Worm (Caenorhabditis elegans) whole organism, L2 larva: ENCODE measurements around the gene K12H6.8.

Experiments
- C34F6.9 ChIP-seq: fragments of 150-350 bp; optimal IDR thresholded peaks from 2 replicates; lab custom pipeline; 2014; ENCODE audit warnings: missing biosample characterization, missing genetic modification characterization
- R02D3.7 ChIP-seq: fragments of 150-350 bp; optimal IDR thresholded peaks from 2 replicates; lab custom pipeline; 2014; ENCODE audit warnings: missing biosample characterization, missing genetic modification characterization
- Y55F3AM.14 ChIP-seq: fragments of 200-800 bp; sonication (Bioruptor generic); optimal IDR thresholded peaks from 2 replicates; lab custom pipeline; 2018; ENCODE audit warnings: mild to moderate bottlenecking, missing genetic modification characterization, missing compliant biosample characterization
- ZK546.5 ChIP-seq: sonication (generic microtip); optimal IDR thresholded peaks from 2 replicates; lab custom pipeline; 2017; ENCODE audit warnings: missing biosample characterization, missing genetic modification characterization
- alr-1 ChIP-seq: fragments of 150-350 bp; optimal IDR thresholded peaks from 2 replicates; lab custom pipeline; 2014; ENCODE audit warnings: missing biosample characterization, missing genetic modification characterization
- aly-2 ChIP-seq: fragments of 150-350 bp; optimal IDR thresholded peaks from 2 replicates; lab custom pipeline; 2014; ENCODE audit warnings: missing biosample characterization, missing genetic modification characterization
- ama-1 ChIP-seq: fragments of 150-350 bp; optimal IDR thresholded peaks from 2 replicates; lab custom pipeline; 2018; ENCODE audit warnings: inconsistent platforms
- ceh-16 ChIP-seq: fragments of 150-350 bp; optimal IDR thresholded peaks from 2 replicates; lab custom pipeline; 2014; ENCODE audit warnings: missing biosample characterization, missing genetic modification characterization
- crh-2 ChIP-seq: sonication (generic microtip); optimal IDR thresholded peaks from 2 replicates; lab custom pipeline; 2017; ENCODE audit warnings: missing biosample characterization, missing genetic modification characterization
- dmd-4 ChIP-seq: sonication (generic microtip); optimal IDR thresholded peaks from 2 replicates; lab custom pipeline; 2017; ENCODE audit warnings: missing biosample characterization, missing genetic modification characterization
- egl-27 ChIP-seq: sonication (generic microtip); optimal IDR thresholded peaks from 3 replicates; lab custom pipeline; 2017; ENCODE audit warnings: missing biosample characterization, missing genetic modification reagents, missing genetic modification characterization
- elt-1 ChIP-seq: fragments of 150-350 bp; optimal IDR thresholded peaks from 2 replicates; lab custom pipeline; 2014; ENCODE audit warnings: missing biosample characterization, missing genetic modification characterization
- elt-3 ChIP-seq: sonication (generic microtip); optimal IDR thresholded peaks from 2 replicates; lab custom pipeline; 2017; ENCODE audit warnings: missing biosample characterization, missing genetic modification characterization
- fos-1 ChIP-seq: fragments of 150-350 bp; optimal IDR thresholded peaks from 2 replicates; lab custom pipeline; 2014; ENCODE audit warnings: missing biosample characterization, missing genetic modification characterization
- gmeb-1 ChIP-seq: fragments of 150-350 bp; optimal IDR thresholded peaks from 2 replicates; lab custom pipeline; 2014; ENCODE audit warnings: missing biosample characterization, missing genetic modification characterization
- lin-11 ChIP-seq: fragments of 150-350 bp; sonication (generic microtip); optimal IDR thresholded peaks from 2 replicates; lab custom pipeline; 2014; ENCODE audit warnings: missing biosample characterization, missing genetic modification characterization, inconsistent platforms, mixed read lengths
- lin-13 ChIP-seq: fragments of 150-350 bp; optimal IDR thresholded peaks from 2 replicates; lab custom pipeline; 2014; ENCODE audit warnings: missing biosample characterization, missing genetic modification reagents, missing genetic modification characterization
- lin-39 ChIP-seq: fragments of 150-350 bp; optimal IDR thresholded peaks from 2 replicates; lab custom pipeline; 2014; ENCODE audit warnings: missing biosample characterization, missing genetic modification reagents, missing genetic modification characterization
- lsy-2 ChIP-seq, 2 experiments: fragments of 150-350 bp in 1 of 2; sonication (generic microtip) in 1 of 2; optimal IDR thresholded peaks; 2 replicates each; lab custom pipeline; 2014 to 2017; ENCODE audit warnings: missing biosample characterization in 2 of 2, missing genetic modification characterization in 2 of 2
- mab-5 ChIP-seq: fragments of 150-350 bp; optimal IDR thresholded peaks from 2 replicates; lab custom pipeline; 2014; ENCODE audit warnings: missing biosample characterization, missing genetic modification characterization
- mdl-1 ChIP-seq, 2 experiments: fragments of 150-350 bp in 1 of 2; sonication (generic microtip) in 1 of 2; optimal IDR thresholded peaks; 2 replicates each; lab custom pipeline; 2017; ENCODE audit warnings: missing biosample characterization in 2 of 2, missing genetic modification characterization in 2 of 2
- nhr-10 ChIP-seq: sonication (generic microtip); optimal IDR thresholded peaks from 2 replicates; lab custom pipeline; 2017; ENCODE audit warnings: missing biosample characterization, missing genetic modification characterization
- nhr-11 ChIP-seq: fragments of 150-350 bp; optimal IDR thresholded peaks from 2 replicates; lab custom pipeline; 2014; ENCODE audit warnings: missing biosample characterization, missing genetic modification characterization
- nhr-129 ChIP-seq: fragments of 150-350 bp; optimal IDR thresholded peaks from 2 replicates; lab custom pipeline; 2014; ENCODE audit warnings: missing biosample characterization, missing genetic modification characterization
- nhr-21 ChIP-seq: fragments of 150-350 bp; optimal IDR thresholded peaks from 2 replicates; lab custom pipeline; 2014; ENCODE audit warnings: missing biosample characterization, missing genetic modification characterization
- nhr-237 ChIP-seq: fragments of 150-350 bp; optimal IDR thresholded peaks from 2 replicates; lab custom pipeline; 2014; ENCODE audit warnings: missing biosample characterization, missing genetic modification characterization
- nhr-25 ChIP-seq: fragments of 150-350 bp; sonication (generic microtip); optimal IDR thresholded peaks from 3 replicates; lab custom pipeline; 2014; ENCODE audit warnings: missing biosample characterization, missing genetic modification characterization
- nhr-6 ChIP-seq: fragments of 150-350 bp; optimal IDR thresholded peaks from 2 replicates; lab custom pipeline; 2014; ENCODE audit warnings: missing biosample characterization, missing genetic modification characterization
- sem-4 ChIP-seq: fragments of 150-350 bp; optimal IDR thresholded peaks from 2 replicates; lab custom pipeline; 2014; ENCODE audit warnings: missing biosample characterization, missing genetic modification reagents, missing genetic modification characterization
- skn-1 ChIP-seq: sonication (generic microtip); optimal IDR thresholded peaks from 2 replicates; lab custom pipeline; 2017; ENCODE audit warnings: missing biosample characterization, missing genetic modification characterization
- sma-3 ChIP-seq: sonication (generic microtip); optimal IDR thresholded peaks from 2 replicates; lab custom pipeline; 2016; ENCODE audit warnings: missing genetic modification reagents, missing genetic modification characterization, missing compliant biosample characterization
- sma-9 ChIP-seq, 2 experiments: fragments of 150-350 bp in 1 of 2; sonication (generic microtip) in 1 of 2; optimal IDR thresholded peaks; 2 replicates each; lab custom pipeline; 2014 to 2016; ENCODE audit warnings: missing genetic modification characterization in 2 of 2, mild to moderate bottlenecking in 1 of 2, missing biosample characterization in 1 of 2, missing compliant biosample characterization in 1 of 2, missing genetic modification reagents in 1 of 2, moderate library complexity in 1 of 2
- snpc-4 ChIP-seq: fragments of 150-350 bp; optimal IDR thresholded peaks from 2 replicates; lab custom pipeline; 2014; ENCODE audit warnings: missing biosample characterization, missing genetic modification characterization
- unc-39 ChIP-seq: fragments of 150-350 bp; optimal IDR thresholded peaks from 2 replicates; lab custom pipeline; 2014; ENCODE audit warnings: missing biosample characterization, missing genetic modification characterization
- unc-55 ChIP-seq: fragments of 150-350 bp; sonication (generic microtip); optimal IDR thresholded peaks from 3 replicates; lab custom pipeline; 2014; ENCODE audit warnings: missing biosample characterization, missing genetic modification reagents, missing genetic modification characterization
- unc-62 ChIP-seq: fragments of 150-350 bp; optimal IDR thresholded peaks from 2 replicates; lab custom pipeline; 2014; ENCODE audit warnings: missing biosample characterization, missing genetic modification reagents, missing genetic modification characterization
- zag-1 ChIP-seq: fragments of 150-350 bp; optimal IDR thresholded peaks from 2 replicates; lab custom pipeline; 2014; ENCODE audit warnings: missing biosample characterization, missing genetic modification characterization
- ztf-1 ChIP-seq: fragments of 200-800 bp; sonication (Bioruptor generic); conservative IDR thresholded peaks from 2 replicates; pipeline ENCODE4 v1.3.6; 2022; ENCODE audit warnings: missing genetic modification characterization, missing compliant biosample characterization
- ztf-11 ChIP-seq: sonication (generic microtip); optimal IDR thresholded peaks from 2 replicates; lab custom pipeline; 2017; ENCODE audit warnings: missing biosample characterization, missing genetic modification characterization

Gene K12H6.8

DNA sequence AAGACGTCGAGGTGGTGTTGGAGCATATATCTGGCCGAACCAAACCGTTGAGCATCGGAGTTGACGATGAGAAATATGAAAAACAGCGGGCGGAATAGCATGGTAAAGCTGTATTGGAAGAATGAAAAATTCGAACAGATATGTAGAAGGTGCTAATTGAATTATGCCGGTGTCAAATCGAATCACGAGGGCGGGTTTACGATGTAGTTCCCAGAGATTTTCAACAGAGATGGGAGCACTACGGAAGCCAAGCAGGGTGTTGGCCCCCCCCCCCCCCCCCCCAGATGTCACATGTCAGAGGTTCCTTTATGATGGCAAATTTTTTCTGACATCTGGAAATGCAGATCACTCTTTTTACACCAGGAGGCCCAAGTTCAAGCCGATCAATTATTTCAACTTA, 15.4 kb downstream of the K12H6.8 start, which contains the start of gene Y110A2AL.7:
Gene Y110A2AL.7 (minus strand): TSS at position 101 of the 400 bp plus-strand sequence.
- no peak for TF ChIP-seq unc-39 (tag; lab: Kevin White, UChicago)
- no peak for TF ChIP-seq sma-3 (GFP tag; lab: Kevin White, UChicago)
- no peak for TF ChIP-seq nhr-6 (tag; lab: Kevin White, UChicago)
- no peak for TF ChIP-seq nhr-11 (tag; lab: Kevin White, UChicago)
- TF ChIP-seq ztf-11 = no peak
- TF ChIP-seq lin-39 (tag; lab: Kevin White, UChicago) = no peak
- TF ChIP-seq nhr-129 = no peak
- no peak for TF ChIP-seq snpc-4
- TF ChIP-seq egl-27 (tag; lab: Kevin White, UChicago) = no peak
- TF ChIP-seq unc-55 (GFP tag; lab: Kevin White, UChicago) = no peak
- TF ChIP-seq zag-1 (tag; lab: Kevin White, UChicago) = no peak
- no peak for TF ChIP-seq lin-13 (GFP tag; lab: Kevin White, UChicago)
- no peak for TF ChIP-seq R02D3.7 (tag; lab: Kevin White, UChicago)
- no peak for TF ChIP-seq alr-1 (tag; lab: Kevin White, UChicago)
- no peak for TF ChIP-seq skn-1 (tag; lab: Kevin White, UChicago)
- no peak for TF ChIP-seq nhr-21 (tag; lab: Kevin White, UChicago)
- TF ChIP-seq nhr-25 (tag; lab: Kevin White, UChicago) = no peak
- no peak for TF ChIP-seq lsy-2 (tag; optimal IDR thresholded peaks at IDR 0.05; lab: Kevin White, UChicago)

DNA sequence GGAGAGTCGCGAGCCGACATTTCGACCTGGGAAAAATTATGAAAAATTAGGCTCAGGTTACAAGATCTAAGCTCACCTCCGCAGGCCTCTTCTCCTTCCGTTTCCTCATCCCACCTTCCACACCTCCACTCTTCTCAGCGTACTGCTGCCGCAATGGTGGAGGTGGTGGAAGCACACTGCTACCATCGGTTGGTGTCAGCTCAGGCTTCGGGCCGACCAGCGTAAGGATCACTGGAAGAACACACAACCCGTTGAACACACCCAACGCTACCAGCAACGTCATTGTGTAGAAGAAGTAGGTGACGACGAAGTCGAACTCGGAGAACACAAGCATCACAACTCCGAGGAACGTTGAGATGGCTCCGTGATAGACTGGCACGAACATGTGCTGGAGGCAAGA, 18.0 kb downstream of the K12H6.8 start:
- TF ChIP-seq mdl-1 (tag; optimal IDR thresholded peaks at IDR 0.05; lab: Kevin White, UChicago) (no peak), egl-27 (tag; lab: Kevin White, UChicago) (no peak), skn-1 (tag; lab: Kevin White, UChicago) (no peak), sma-9 (GFP tag; optimal IDR thresholded peaks at IDR 0.05; lab: Kevin White, UChicago) (no peak), sma-9 (tag; optimal IDR thresholded peaks at IDR 0.05; lab: Kevin White, UChicago) (no peak), lin-13 (GFP tag; lab: Kevin White, UChicago) (no peak), lin-39 (tag; lab: Kevin White, UChicago) (no peak), nhr-10 (tag; lab: Kevin White, UChicago) (no peak), sem-4 (tag; lab: Kevin White, UChicago) (no peak), dmd-4 (tag; lab: Kevin White, UChicago) (no peak), Y55F3AM.14 (GFP tag; lab: Kevin White, UChicago) (no peak), nhr-25 (tag; lab: Kevin White, UChicago) (no peak), C34F6.9 (no peak), nhr-6 (tag; lab: Kevin White, UChicago) (no peak), nhr-237 (tag; lab: Kevin White, UChicago) (no peak), unc-39 (tag; lab: Kevin White, UChicago) (no peak), ztf-11 (no peak), elt-3 (no peak), aly-2 (tag; lab: Kevin White, UChicago) (no peak), lin-11 (no peak)

DNA sequence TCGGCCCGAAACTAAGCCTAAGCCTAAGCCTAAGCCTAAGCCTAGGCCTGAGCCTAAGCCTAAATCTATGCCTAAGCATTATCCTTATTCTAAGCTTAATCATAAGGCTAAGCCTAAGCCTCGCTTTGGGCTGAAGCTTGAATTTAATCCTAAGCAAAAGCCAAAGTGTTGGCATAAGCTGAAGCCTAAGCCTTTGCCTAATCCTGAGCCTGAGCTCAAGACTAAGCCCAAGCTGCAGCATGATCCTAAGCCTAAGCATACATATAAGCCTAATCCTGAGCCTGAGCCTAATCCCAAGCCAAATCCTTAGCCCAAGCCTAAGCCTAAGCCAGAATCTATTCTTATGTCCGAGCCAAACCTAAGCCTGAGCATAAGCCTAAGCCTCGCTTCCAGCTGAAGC, 18.9 kb downstream of the K12H6.8 start:
- TF ChIP-seq mab-5 (no peak), gmeb-1 (tag; lab: Kevin White, UChicago) (no peak), ceh-16 (tag; lab: Kevin White, UChicago) (no peak), R02D3.7 (tag; lab: Kevin White, UChicago) (no peak), sma-3 (GFP tag; lab: Kevin White, UChicago) (no peak), fos-1 (tag; lab: Kevin White, UChicago) (no peak), unc-55 (GFP tag; lab: Kevin White, UChicago) (no peak), nhr-129 (no peak), nhr-25 (tag; lab: Kevin White, UChicago) (no peak), elt-1 (tag; lab: Kevin White, UChicago) (no peak), ztf-1 (GFP tag; lab: Robert Waterston, UW) (no peak), unc-62 (GFP tag; lab: Kevin White, UChicago) (no peak), lin-11 (no peak), lin-13 (GFP tag; lab: Kevin White, UChicago) (no peak), alr-1 (tag; lab: Kevin White, UChicago) (no peak)

DNA sequence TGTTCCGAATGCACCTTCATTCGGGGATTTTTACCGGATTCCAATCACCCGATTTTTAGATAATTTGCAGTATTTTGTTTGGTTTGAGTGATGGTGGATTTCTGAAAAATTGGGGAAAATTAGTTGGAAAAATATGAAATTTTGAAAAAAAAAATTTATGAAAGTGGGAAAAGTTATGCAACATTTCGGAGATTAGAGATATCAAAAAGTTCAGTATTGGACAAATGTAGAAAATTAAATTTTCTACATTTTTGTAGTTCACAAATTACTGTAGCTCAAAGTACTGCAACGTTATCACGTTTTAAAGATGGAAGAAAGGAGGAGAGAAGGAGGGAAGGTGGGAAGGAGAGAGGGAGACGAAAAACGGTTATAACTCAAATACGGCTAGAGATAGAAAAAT, 24.8 kb downstream of the K12H6.8 start, which contains the start of gene ptc-3:
Gene ptc-3 (minus strand): TSS at position 101 of the 400 bp plus-strand sequence.
- TF ChIP-seq mab-5 (no peak), nhr-129 (no peak), skn-1 (tag; lab: Kevin White, UChicago) (no peak), ama-1 (lab: Kevin White, UChicago) (no peak), R02D3.7 (tag; lab: Kevin White, UChicago) (no peak), unc-62 (GFP tag; lab: Kevin White, UChicago) (no peak), ztf-11 (no peak), ZK546.5 (tag; lab: Kevin White, UChicago) (no peak), Y55F3AM.14 (GFP tag; lab: Kevin White, UChicago) (no peak), lin-39 (tag; lab: Kevin White, UChicago) (no peak), nhr-25 (tag; lab: Kevin White, UChicago) (no peak), elt-1 (tag; lab: Kevin White, UChicago) (no peak), unc-55 (GFP tag; lab: Kevin White, UChicago) (no peak), mdl-1 (tag; optimal IDR thresholded peaks at IDR 0.05; lab: Kevin White, UChicago) (no peak), crh-2 (tag; lab: Kevin White, UChicago) (no peak)
